Worm (Caenorhabditis elegans) whole organism, mixed stage, embryonic: ENCODE data around the gene ZK856.7.
A peak's percentile ranks its signal among the peaks of the same experiment; 100 is the strongest.

Experiments
- M03D4.4 ChIP-seq: sonication (generic microtip); optimal IDR thresholded peaks from 2 replicates; lab custom pipeline; 2017; ENCODE audit warnings: mild to moderate bottlenecking, missing genetic modification characterization, missing compliant biosample characterization
- blmp-1 ChIP-seq: fragments of 150-350 bp; optimal IDR thresholded peaks from 2 replicates; lab custom pipeline; 2014; ENCODE audit warnings: missing biosample characterization, missing genetic modification characterization
- ceh-39 ChIP-seq: fragments of 150-350 bp; optimal IDR thresholded peaks from 2 replicates; lab custom pipeline; 2014; ENCODE audit warnings: missing biosample characterization, missing genetic modification characterization
- ceh-43 ChIP-seq: fragments of 200-800 bp; sonication (Bioruptor generic); optimal IDR thresholded peaks from 2 replicates; lab custom pipeline; 2018; ENCODE audit warnings: mild to moderate bottlenecking, missing genetic modification characterization, moderate library complexity, missing compliant biosample characterization
- ceh-83 ChIP-seq: fragments of 200-800 bp; sonication (Bioruptor generic); optimal IDR thresholded peaks from 2 replicates; lab custom pipeline; 2018; ENCODE audit warnings: mild to moderate bottlenecking, missing genetic modification characterization, missing compliant biosample characterization
- ces-1 ChIP-seq: fragments of 150-350 bp; optimal IDR thresholded peaks from 2 replicates; lab custom pipeline; 2014; ENCODE audit warnings: missing biosample characterization, missing genetic modification reagents, missing genetic modification characterization
- drap-1 ChIP-seq: fragments of 200-800 bp; sonication (Bioruptor generic); optimal IDR thresholded peaks from 3 replicates; lab custom pipeline; 2018; ENCODE audit warnings: mild to moderate bottlenecking, missing genetic modification characterization, missing compliant biosample characterization
- elt-1 ChIP-seq: sonication (generic microtip); optimal IDR thresholded peaks from 2 replicates; lab custom pipeline; 2017; ENCODE audit warnings: missing genetic modification characterization, mild to moderate bottlenecking, missing compliant biosample characterization, antibody characterized with exemption, moderate library complexity, borderline replicate concordance; ENCODE audit not compliant: insufficient read depth
- elt-3 ChIP-seq: fragments of 150-350 bp; optimal IDR thresholded peaks from 2 replicates; lab custom pipeline; 2014; ENCODE audit warnings: missing biosample characterization, missing genetic modification characterization
- flh-1 ChIP-seq: fragments of 200-800 bp; sonication (Bioruptor generic); optimal IDR thresholded peaks from 2 replicates; lab custom pipeline; 2018; ENCODE audit warnings: mild to moderate bottlenecking, missing genetic modification characterization, moderate library complexity, missing compliant biosample characterization
- ham-2 ChIP-seq: fragments of 200-800 bp; sonication (Bioruptor generic); optimal IDR thresholded peaks from 2 replicates; lab custom pipeline; 2018; ENCODE audit warnings: mild to moderate bottlenecking, missing genetic modification characterization, missing compliant biosample characterization
- hlh-1 ChIP-seq: fragments of 150-350 bp; optimal IDR thresholded peaks from 2 replicates; lab custom pipeline; 2014; ENCODE audit warnings: missing biosample characterization, missing genetic modification reagents, missing genetic modification characterization
- lin-13 ChIP-seq: fragments of 150-350 bp; optimal IDR thresholded peaks from 2 replicates; lab custom pipeline; 2014; ENCODE audit warnings: missing biosample characterization, missing genetic modification characterization
- lin-32 ChIP-seq: fragments of 200-800 bp; sonication (Bioruptor generic); optimal IDR thresholded peaks from 2 replicates; lab custom pipeline; 2018; ENCODE audit warnings: mild to moderate bottlenecking, missing genetic modification characterization, missing compliant biosample characterization
- lsy-2 ChIP-seq: fragments of 150-350 bp; optimal IDR thresholded peaks from 2 replicates; lab custom pipeline; 2014; ENCODE audit warnings: missing biosample characterization, missing genetic modification characterization
- mep-1 ChIP-seq: fragments of 150-350 bp; optimal IDR thresholded peaks from 2 replicates; lab custom pipeline; 2017; ENCODE audit warnings: missing biosample characterization, missing genetic modification reagents, missing genetic modification characterization, inconsistent platforms
- mls-2 ChIP-seq: sonication (generic microtip); optimal IDR thresholded peaks from 2 replicates; lab custom pipeline; 2016; ENCODE audit warnings: mild to moderate bottlenecking, missing genetic modification characterization, moderate library complexity, missing compliant biosample characterization
- nhr-237 ChIP-seq: fragments of 150-350 bp; optimal IDR thresholded peaks from 2 replicates; lab custom pipeline; 2014; ENCODE audit warnings: missing biosample characterization, missing genetic modification characterization
- nhr-28 ChIP-seq: fragments of 150-350 bp; optimal IDR thresholded peaks from 2 replicates; lab custom pipeline; 2014; ENCODE audit warnings: missing biosample characterization, missing genetic modification characterization
- nhr-76 ChIP-seq: sonication (generic microtip); optimal IDR thresholded peaks from 2 replicates; lab custom pipeline; 2017; ENCODE audit warnings: missing biosample characterization, missing genetic modification characterization
- pha-4 ChIP-seq: fragments of 150-350 bp; optimal IDR thresholded peaks from 2 replicates; lab custom pipeline; 2018; ENCODE audit warnings: missing biosample characterization, missing genetic modification reagents, missing genetic modification characterization
- sem-2 ChIP-seq: fragments of 200-800 bp; sonication (Bioruptor generic); optimal IDR thresholded peaks from 2 replicates; lab custom pipeline; 2018; ENCODE audit warnings: mild to moderate bottlenecking, missing genetic modification characterization, missing compliant biosample characterization
- snpc-4 ChIP-seq: fragments of 150-350 bp; optimal IDR thresholded peaks from 2 replicates; lab custom pipeline; 2014; ENCODE audit warnings: missing biosample characterization, missing genetic modification characterization
- sptf-1 ChIP-seq: sonication (generic microtip); optimal IDR thresholded peaks from 2 replicates; lab custom pipeline; 2017; ENCODE audit warnings: mild to moderate bottlenecking, missing genetic modification characterization, moderate library complexity, missing compliant biosample characterization
- unc-120 ChIP-seq: sonication (generic microtip); optimal IDR thresholded peaks from 2 replicates; lab custom pipeline; 2017; ENCODE audit warnings: missing genetic modification characterization, missing compliant biosample characterization; ENCODE audit not compliant: poor library complexity, severe bottlenecking
- unc-39 ChIP-seq: fragments of 150-350 bp; optimal IDR thresholded peaks from 2 replicates; lab custom pipeline; 2014; ENCODE audit warnings: missing biosample characterization, missing genetic modification characterization
- unc-62 ChIP-seq: fragments of 150-350 bp; optimal IDR thresholded peaks from 2 replicates; lab custom pipeline; 2014; ENCODE audit warnings: missing biosample characterization, missing genetic modification reagents, missing genetic modification characterization
- ztf-11 ChIP-seq: fragments of 150-350 bp; optimal IDR thresholded peaks from 2 replicates; lab custom pipeline; 2014; ENCODE audit warnings: missing biosample characterization, missing genetic modification characterization

Gene ZK856.7

ce11 chrV:10178166-10178565 is 23.7 kb upstream of the ZK856.7 start:
- no peak for TF ChIP-seq drap-1
- no peak for TF ChIP-seq lin-32 (GFP tag; lab: Kevin White, UChicago)
- TF ChIP-seq mep-1 (tag; lab: Kevin White, UChicago), result peak; percentile 62
- peak; percentile 30 for TF ChIP-seq lsy-2 (tag; lab: Kevin White, UChicago)
- TF ChIP-seq sptf-1 (tag; lab: Kevin White, UChicago), result peak; percentile 48
- TF ChIP-seq hlh-1 (tag; lab: Kevin White, UChicago), result no peak
- no peak for TF ChIP-seq snpc-4 (tag; lab: Kevin White, UChicago)
- TF ChIP-seq unc-39 (tag; lab: Kevin White, UChicago), result no peak
- TF ChIP-seq unc-120 (tag; lab: Kevin White, UChicago), result peak; percentile 67
- TF ChIP-seq nhr-76 (tag; lab: Kevin White, UChicago), result no peak
- TF ChIP-seq nhr-237 (tag; lab: Kevin White, UChicago), result peak; percentile 61
- TF ChIP-seq elt-1 (tag; lab: Kevin White, UChicago), result no peak
- TF ChIP-seq blmp-1 (tag; lab: Kevin White, UChicago), result peak; percentile 86
- TF ChIP-seq lin-13 (tag; lab: Kevin White, UChicago), result peak; percentile 40
- no peak for TF ChIP-seq pha-4 (tag; lab: Kevin White, UChicago)
- TF ChIP-seq ces-1 (GFP tag; lab: Kevin White, UChicago), result peak; percentile 19
- TF ChIP-seq nhr-28 (tag; lab: Kevin White, UChicago), result no peak
- TF ChIP-seq ceh-39 (tag; lab: Kevin White, UChicago), result peak; percentile 0
- no peak for TF ChIP-seq ceh-83 (GFP tag; lab: Kevin White, UChicago)

- TF ChIP-seq ceh-43 (GFP tag; lab: Kevin White, UChicago) (no peak), hlh-1 (tag; lab: Kevin White, UChicago) (no peak), lin-32 (GFP tag; lab: Kevin White, UChicago) (no peak), sem-2 (GFP tag; lab: Kevin White, UChicago) (no peak), elt-1 (tag; lab: Kevin White, UChicago) (no peak), elt-3 (tag; lab: Kevin White, UChicago) (no peak), nhr-76 (tag; lab: Kevin White, UChicago) (no peak), lsy-2 (tag; lab: Kevin White, UChicago) (no peak), pha-4 (tag; lab: Kevin White, UChicago) (no peak), mls-2 (tag; lab: Kevin White, UChicago) (no peak), unc-120 (tag; lab: Kevin White, UChicago) (no peak), M03D4.4 (tag; lab: Kevin White, UChicago) (no peak), ces-1 (GFP tag; lab: Kevin White, UChicago) (no peak)
Observed at ce11 chrV:10179235-10179634, 22.7 kb upstream of the ZK856.7 start, which contains the start of gene cul-5. Gene cul-5, plus strand, starts transcription at chrV:10179535.

- TF ChIP-seq mls-2 (tag; lab: Kevin White, UChicago) (no peak), nhr-76 (tag; lab: Kevin White, UChicago) (no peak)
- TF ChIP-seq, all 35 proteins: peak for 0
Observed at ce11 chrV:10182984-10183383, 18.9 kb upstream of the ZK856.7 start, which contains the start of gene ZK856.4. Gene ZK856.4, plus strand, starts transcription at chrV:10183284.

ce11 chrV:10183810-10184209 is 18.1 kb upstream of the ZK856.7 start:
- no peak for TF ChIP-seq ztf-11 (tag; lab: Kevin White, UChicago)
- TF ChIP-seq, all 35 proteins: peak for 0

- TF ChIP-seq ham-2 (GFP tag; lab: Kevin White, UChicago) (no peak), mls-2 (tag; lab: Kevin White, UChicago) (no peak), ces-1 (GFP tag; lab: Kevin White, UChicago) (no peak), blmp-1 (tag; lab: Kevin White, UChicago) (no peak), elt-3 (tag; lab: Kevin White, UChicago) (no peak), sem-2 (GFP tag; lab: Kevin White, UChicago) (no peak), flh-1 (GFP tag; lab: Kevin White, UChicago) (no peak), hlh-1 (tag; lab: Kevin White, UChicago) (no peak), unc-62 (GFP tag; lab: Kevin White, UChicago) (no peak), lsy-2 (tag; lab: Kevin White, UChicago) (no peak), pha-4 (tag; lab: Kevin White, UChicago) (no peak)
- TF ChIP-seq, all 35 proteins: peak for 0
Observed at ce11 chrV:10185719-10186118, 16.2 kb upstream of the ZK856.7 start, which contains the start of gene ZK856.18. Gene ZK856.18, minus strand, starts transcription at chrV:10186007.
